Worm (Caenorhabditis elegans) whole organism, L4 larva: ENCODE results near the gene gly-13.

Source experiments
- F10B5.3 ChIP-seq: sonication (generic microtip); optimal IDR thresholded peaks from 2 replicates; lab custom pipeline; 2016; ENCODE audit warnings: mild to moderate bottlenecking, missing genetic modification characterization, missing compliant biosample characterization
- F37D6.2 ChIP-seq: sonication (generic microtip); optimal IDR thresholded peaks from 2 replicates; lab custom pipeline; 2016; ENCODE audit warnings: mild to moderate bottlenecking, missing genetic modification characterization, missing compliant biosample characterization
- Y5F2A.4 ChIP-seq: fragments of 200-800 bp; sonication (Bioruptor generic); optimal IDR thresholded peaks from 2 replicates; lab custom pipeline; 2018; ENCODE audit warnings: mild to moderate bottlenecking, missing genetic modification characterization, missing compliant biosample characterization
- ceh-20 ChIP-seq: fragments of 200-800 bp; sonication (Bioruptor generic); IDR thresholded peaks from 2 replicates; pipeline ENCODE4 v1.3.6; 2022; ENCODE audit warnings: missing genetic modification reagents, missing genetic modification characterization, missing compliant biosample characterization
- ceh-28 ChIP-seq: fragments of 150-350 bp; optimal IDR thresholded peaks from 2 replicates; lab custom pipeline; 2014; ENCODE audit warnings: missing biosample characterization, missing genetic modification reagents, missing genetic modification characterization
- ceh-44 ChIP-seq: fragments of 200-800 bp; sonication (Bioruptor generic); IDR thresholded peaks from 2 replicates; pipeline ENCODE4 v1.3.6; 2022; ENCODE audit warnings: missing genetic modification reagents, missing genetic modification characterization, missing compliant biosample characterization
- ces-1 ChIP-seq: fragments of 150-350 bp; sonication (generic microtip); optimal IDR thresholded peaks from 4 replicates; lab custom pipeline; 2014; ENCODE audit warnings: missing biosample characterization, missing genetic modification reagents, missing genetic modification characterization
- ctbp-1 ChIP-seq: fragments of 200-800 bp; sonication (Bioruptor generic); IDR thresholded peaks from 2 replicates; pipeline ENCODE4 v1.3.6; 2022; ENCODE audit warnings: missing genetic modification reagents, missing genetic modification characterization, missing compliant biosample characterization
- daf-16 ChIP-seq, 3 experiments: sonication (generic microtip); optimal IDR thresholded peaks; 2 replicates each; lab custom pipeline; 2016 to 2017; ENCODE audit warnings: missing genetic modification characterization in 3 of 3, missing genetic modification reagents in 3 of 3, mild to moderate bottlenecking in 2 of 3, missing compliant biosample characterization in 2 of 3, missing biosample characterization in 1 of 3, moderate library complexity in 1 of 3
- daf-8 ChIP-seq: fragments of 200-800 bp; sonication (Bioruptor generic); IDR thresholded peaks from 2 replicates; pipeline ENCODE4 v1.3.6; 2022; ENCODE audit warnings: missing genetic modification characterization, missing compliant biosample characterization
- dmd-6 ChIP-seq: fragments of 200-800 bp; sonication (Bioruptor generic); IDR thresholded peaks from 2 replicates; pipeline ENCODE4 v1.3.6; 2022; ENCODE audit warnings: missing genetic modification reagents, missing genetic modification characterization, missing compliant biosample characterization
- dve-1 ChIP-seq: sonication (generic microtip); optimal IDR thresholded peaks from 2 replicates; lab custom pipeline; 2017; ENCODE audit warnings: antibody characterized with exemption, mild to moderate bottlenecking, missing genetic modification characterization, missing compliant biosample characterization; ENCODE audit not compliant: insufficient read depth
- hif-1 ChIP-seq, 2 experiments: sonication (generic microtip); optimal IDR thresholded peaks; 2 replicates each; lab custom pipeline; 2016 to 2017; ENCODE audit warnings: missing compliant biosample characterization in 2 of 2, missing genetic modification characterization in 2 of 2, missing genetic modification reagents in 2 of 2, missing genotype in 2 of 2, mild to moderate bottlenecking in 1 of 2
- hlh-11 ChIP-seq: fragments of 200-800 bp; sonication (Bioruptor generic); optimal IDR thresholded peaks from 2 replicates; lab custom pipeline; 2018; ENCODE audit warnings: mild to moderate bottlenecking, missing genetic modification characterization, missing compliant biosample characterization
- hlh-30 ChIP-seq: sonication (generic microtip); optimal IDR thresholded peaks from 2 replicates; lab custom pipeline; 2017; ENCODE audit warnings: antibody characterized with exemption, mild to moderate bottlenecking, missing genetic modification characterization, missing compliant biosample characterization; ENCODE audit not compliant: insufficient read depth
- jun-1 ChIP-seq: fragments of 150-350 bp; optimal IDR thresholded peaks from 2 replicates; lab custom pipeline; 2014; ENCODE audit warnings: missing biosample characterization, missing genetic modification reagents, missing genetic modification characterization
- lim-7 ChIP-seq: fragments of 200-800 bp; sonication (Bioruptor generic); IDR thresholded peaks from 2 replicates; pipeline ENCODE4 v1.3.6; 2022; ENCODE audit warnings: missing genetic modification characterization, missing compliant biosample characterization
- nhr-10 ChIP-seq: fragments of 150-350 bp; optimal IDR thresholded peaks from 2 replicates; lab custom pipeline; 2014; ENCODE audit warnings: missing biosample characterization, missing genetic modification characterization
- nhr-102 ChIP-seq: sonication (generic microtip); optimal IDR thresholded peaks from 2 replicates; lab custom pipeline; 2016; ENCODE audit warnings: mild to moderate bottlenecking, missing genetic modification characterization, moderate library complexity, missing compliant biosample characterization
- nhr-111 ChIP-seq: fragments of 200-800 bp; sonication (Bioruptor generic); optimal IDR thresholded peaks from 2 replicates; lab custom pipeline; 2018; ENCODE audit warnings: mild to moderate bottlenecking, missing genetic modification characterization, missing compliant biosample characterization
- nhr-237 ChIP-seq: sonication (generic microtip); optimal IDR thresholded peaks from 2 replicates; lab custom pipeline; 2017; ENCODE audit warnings: missing biosample characterization, missing genetic modification characterization
- nhr-28 ChIP-seq: fragments of 150-350 bp; optimal IDR thresholded peaks from 2 replicates; lab custom pipeline; 2014; ENCODE audit warnings: missing biosample characterization, missing genetic modification characterization
- nhr-41 ChIP-seq: fragments of 200-800 bp; sonication (Bioruptor generic); IDR thresholded peaks from 2 replicates; pipeline ENCODE4 v1.3.6; 2022; ENCODE audit warnings: missing genetic modification reagents, missing genetic modification characterization, missing compliant biosample characterization
- nhr-42 ChIP-seq: fragments of 200-800 bp; sonication (Bioruptor generic); IDR thresholded peaks from 2 replicates; pipeline ENCODE4 v1.3.6; 2022; ENCODE audit warnings: missing genetic modification characterization, missing compliant biosample characterization
- nhr-6 ChIP-seq: fragments of 150-350 bp; optimal IDR thresholded peaks from 2 replicates; lab custom pipeline; 2014; ENCODE audit warnings: missing biosample characterization, missing genetic modification characterization
- pha-4 ChIP-seq, 2 experiments: fragments of 150-350 bp in 1 of 2; fragments of 200-800 bp in 1 of 2; sonication (Bioruptor generic) in 1 of 2; IDR thresholded peaks in 1 of 2; optimal IDR thresholded peaks in 1 of 2; 2 replicates each; pipeline versions ENCODE4 v1.3.6 to Lab custom; 2014 to 2022; ENCODE audit warnings: missing genetic modification characterization in 2 of 2, missing genetic modification reagents in 2 of 2, missing biosample characterization in 1 of 2, missing compliant biosample characterization in 1 of 2
- php-3 ChIP-seq: fragments of 200-800 bp; sonication (Bioruptor generic); IDR thresholded peaks from 2 replicates; pipeline ENCODE4 v1.3.6; 2022; ENCODE audit warnings: missing genetic modification reagents, missing genetic modification characterization, missing compliant biosample characterization
- pqm-1 ChIP-seq: sonication (generic microtip); optimal IDR thresholded peaks from 2 replicates; lab custom pipeline; 2017; ENCODE audit warnings: missing biosample characterization, missing genetic modification characterization
- skn-1 ChIP-seq: fragments of 150-350 bp; optimal IDR thresholded peaks from 2 replicates; lab custom pipeline; 2014; ENCODE audit warnings: missing biosample characterization, missing genetic modification characterization
- snpc-1.2 ChIP-seq: fragments of 200-800 bp; sonication (Bioruptor generic); IDR thresholded peaks from 2 replicates; pipeline ENCODE4 v1.3.6; 2022; ENCODE audit warnings: missing genetic modification reagents, missing genetic modification characterization, missing compliant biosample characterization
- spr-3 ChIP-seq: fragments of 200-800 bp; sonication (Bioruptor generic); optimal IDR thresholded peaks from 2 replicates; lab custom pipeline; 2018; ENCODE audit warnings: mild to moderate bottlenecking, missing genetic modification characterization, missing compliant biosample characterization
- tag-97 ChIP-seq: fragments of 200-800 bp; sonication (Bioruptor generic); IDR thresholded peaks from 2 replicates; pipeline ENCODE4 v1.3.6; 2022; ENCODE audit warnings: missing genetic modification characterization, missing compliant biosample characterization
- unc-62 ChIP-seq, 3 experiments: fragments of 150-350 bp in 1 of 3; sonication (generic microtip); optimal IDR thresholded peaks in 2 of 3; peaks in 1 of 3; 1 replicate in 1 of 3; 2 replicates in 2 of 3; lab custom pipeline; 2014 to 2017; ENCODE audit warnings: missing biosample characterization in 3 of 3, missing genetic modification characterization in 3 of 3, missing genetic modification reagents in 3 of 3, missing genotype in 1 of 3
- zag-1 ChIP-seq: fragments of 150-350 bp; optimal IDR thresholded peaks from 2 replicates; lab custom pipeline; 2014; ENCODE audit warnings: missing biosample characterization, missing genetic modification characterization
- zfp-3 ChIP-seq: fragments of 200-800 bp; sonication (Bioruptor generic); conservative IDR thresholded peaks from 2 replicates; pipeline ENCODE4 v1.3.6; 2022; ENCODE audit warnings: missing genetic modification reagents, missing genetic modification characterization, missing compliant biosample characterization
- zip-11 ChIP-seq: fragments of 200-800 bp; sonication (Bioruptor generic); IDR thresholded peaks from 2 replicates; pipeline ENCODE4 v1.3.6; 2022; ENCODE audit warnings: missing genetic modification characterization, missing compliant biosample characterization
- zip-2 ChIP-seq: fragments of 150-350 bp; optimal IDR thresholded peaks from 2 replicates; lab custom pipeline; 2014; ENCODE audit warnings: missing biosample characterization, missing genetic modification characterization
- ztf-7 ChIP-seq: fragments of 150-350 bp; optimal IDR thresholded peaks from 2 replicates; lab custom pipeline; 2014; ENCODE audit warnings: missing biosample characterization, missing genetic modification characterization

gly-13 gene

ce11 chrX:9270753-9271152 is 25.7 kb downstream of the gly-13 start, which contains the start of gene B0416.5:
B0416.5 (minus strand) TSS chrX:9270853.
- no peak for TF ChIP-seq hif-1 (tag; optimal IDR thresholded peaks at IDR 0.05; lab: Kevin White, UChicago)
- TF ChIP-seq nhr-6 (tag; lab: Kevin White, UChicago), result no peak
- TF ChIP-seq pha-4 (GFP tag; IDR thresholded peaks at IDR 0.05; lab: Robert Waterston, UW), result no peak
- TF ChIP-seq pha-4 (tag; optimal IDR thresholded peaks at IDR 0.05; lab: Kevin White, UChicago), result no peak
- TF ChIP-seq nhr-10 (tag; lab: Kevin White, UChicago), result no peak
- no peak for TF ChIP-seq zip-2 (tag; lab: Kevin White, UChicago)
- TF ChIP-seq nhr-102, result no peak
- no peak for TF ChIP-seq ces-1 (GFP tag; lab: Kevin White, UChicago)
- no peak for TF ChIP-seq daf-8 (GFP tag; lab: Robert Waterston, UW)
- no peak for TF ChIP-seq ztf-7
- no peak for TF ChIP-seq ceh-44 (GFP tag; lab: Robert Waterston, UW)
- no peak for TF ChIP-seq zag-1 (tag; lab: Kevin White, UChicago)
- TF ChIP-seq F37D6.2, result no peak
- no peak for TF ChIP-seq zip-11 (GFP tag; lab: Robert Waterston, UW)

ce11 chrX:9268373-9268772 is 28.0 kb downstream of the gly-13 start:
- TF ChIP-seq spr-3 (no peak), zfp-3 (0 out of 2 replicates have a peak, but pooled peaks have one; percentile 48), ceh-28 (tag; lab: Kevin White, UChicago) (no peak), php-3 (0 out of 2 replicates have a peak, but pooled peaks have one; percentile 32), skn-1 (tag; lab: Kevin White, UChicago) (no peak), Y5F2A.4 (no peak), nhr-237 (tag; lab: Kevin White, UChicago) (no peak), nhr-42 (no peak), unc-62 (GFP tag; optimal IDR thresholded peaks at IDR 0.05 in 1 of 2; lab: Kevin White, UChicago) (peak in 1 of 2 experiments; percentile 93), unc-62 (tag; optimal IDR thresholded peaks at IDR 0.05; lab: Kevin White, UChicago) (no peak), hif-1 (tag; optimal IDR thresholded peaks at IDR 0.05; lab: Kevin White, UChicago) (no peak), tag-97 (GFP tag; lab: Robert Waterston, UW) (no peak), jun-1 (tag; lab: Kevin White, UChicago) (no peak), ceh-20 (no peak), nhr-111 (GFP tag; lab: Kevin White, UChicago) (no peak), zag-1 (tag; lab: Kevin White, UChicago) (no peak), snpc-1.2 (GFP tag; lab: Robert Waterston, UW) (no peak), pha-4 (GFP tag; IDR thresholded peaks at IDR 0.05; lab: Robert Waterston, UW) (no peak), pha-4 (tag; optimal IDR thresholded peaks at IDR 0.05; lab: Kevin White, UChicago) (no peak), F37D6.2 (no peak), nhr-10 (tag; lab: Kevin White, UChicago) (no peak), F10B5.3 (tag; lab: Kevin White, UChicago) (peak; percentile 22), lim-7 (GFP tag; lab: Robert Waterston, UW) (no peak), dve-1 (tag; lab: Kevin White, UChicago) (peak; percentile 4)

- TF ChIP-seq hlh-11 (tag; lab: Kevin White, UChicago) (peak; percentile 54), pqm-1 (tag; lab: Kevin White, UChicago) (peak; percentile 14), Y5F2A.4 (no peak), dve-1 (tag; lab: Kevin White, UChicago) (peak; percentile 68), daf-16 (GFP tag; optimal IDR thresholded peaks at IDR 0.05; lab: Kevin White, UChicago) (no peak), daf-16 (tag; optimal IDR thresholded peaks at IDR 0.05; lab: Kevin White, UChicago) (peak; percentile 37), php-3 (0 out of 2 replicates have a peak, but pooled peaks have one; percentile 6), ctbp-1 (GFP tag; lab: Robert Waterston, UW) (no peak), hlh-30 (peak; percentile 0), nhr-28 (tag; lab: Kevin White, UChicago) (peak; percentile 18), nhr-41 (GFP tag; lab: Robert Waterston, UW) (no peak), dmd-6 (GFP tag; lab: Robert Waterston, UW) (peak; percentile 73)
These were observed 29.9 kb downstream of the gly-13 start for ce11 chrX:9266512-9266911.
